Worm (Caenorhabditis elegans): ENCODE measurements around the gene T27E4.1.

DNA sequence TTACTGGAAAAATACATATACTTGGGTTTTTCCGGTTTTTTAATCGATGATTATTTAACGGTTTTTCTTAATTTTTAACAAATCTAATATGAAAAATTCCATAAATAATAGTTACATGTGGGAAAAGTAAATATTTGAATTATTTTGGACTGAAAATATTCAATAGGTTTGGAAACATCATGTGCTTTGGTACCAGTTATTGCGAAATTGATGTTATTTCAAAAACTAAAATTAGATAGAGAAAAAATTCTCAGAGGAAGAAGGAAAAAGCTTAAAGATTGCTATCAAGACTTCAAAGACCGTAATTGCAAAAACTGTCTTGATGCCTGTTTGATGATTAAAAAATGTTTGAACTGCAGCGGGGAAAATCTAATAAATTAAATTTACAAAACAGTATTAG lies 27.1 kb upstream of the T27E4.1 start:
- TF ChIP-seq F13C5.2 (tag; optimal IDR thresholded peaks at IDR 0.05) (no peak), B0310.2 (tag; optimal IDR thresholded peaks at IDR 0.05) (no peak), pes-1 (GFP tag; IDR thresholded peaks at IDR 0.05) (no peak), ama-1 (optimal IDR thresholded peaks at IDR 0.05) (no peak), tbx-37 (GFP tag; conservative IDR thresholded peaks at IDR 0.05) (no peak), ceh-13 (GFP tag; optimal IDR thresholded peaks at IDR 0.05) (no peak), ceh-36 (tag; optimal IDR thresholded peaks at IDR 0.05) (no peak), scrt-1 (GFP tag; IDR thresholded peaks at IDR 0.05) (no peak), ets-7 (tag; optimal IDR thresholded peaks at IDR 0.05) (no peak), hmbx-1 (tag; optimal IDR thresholded peaks at IDR 0.05) (no peak), hnd-1 (tag; optimal IDR thresholded peaks at IDR 0.05) (no peak)

All from whole organism, early embryonic.